Worm (Caenorhabditis elegans) whole organism, L2 larva: ENCODE results near the gene T23F11.11.

Source experiments
- ZK546.5 ChIP-seq: sonication (generic microtip); optimal IDR thresholded peaks from 2 replicates; lab custom pipeline; 2017; ENCODE audit warnings: missing biosample characterization, missing genetic modification characterization
- ama-1 ChIP-seq: fragments of 150-350 bp; optimal IDR thresholded peaks from 2 replicates; lab custom pipeline; 2018; ENCODE audit warnings: inconsistent platforms
- fos-1 ChIP-seq: fragments of 150-350 bp; optimal IDR thresholded peaks from 2 replicates; lab custom pipeline; 2014; ENCODE audit warnings: missing biosample characterization, missing genetic modification characterization
- lin-39 ChIP-seq: fragments of 150-350 bp; optimal IDR thresholded peaks from 2 replicates; lab custom pipeline; 2014; ENCODE audit warnings: missing biosample characterization, missing genetic modification reagents, missing genetic modification characterization
- mab-5 ChIP-seq: fragments of 150-350 bp; optimal IDR thresholded peaks from 2 replicates; lab custom pipeline; 2014; ENCODE audit warnings: missing biosample characterization, missing genetic modification characterization
- nhr-10 ChIP-seq: sonication (generic microtip); optimal IDR thresholded peaks from 2 replicates; lab custom pipeline; 2017; ENCODE audit warnings: missing biosample characterization, missing genetic modification characterization
- sma-3 ChIP-seq: sonication (generic microtip); optimal IDR thresholded peaks from 2 replicates; lab custom pipeline; 2016; ENCODE audit warnings: missing genetic modification reagents, missing genetic modification characterization, missing compliant biosample characterization

T23F11.11 gene

DNA sequence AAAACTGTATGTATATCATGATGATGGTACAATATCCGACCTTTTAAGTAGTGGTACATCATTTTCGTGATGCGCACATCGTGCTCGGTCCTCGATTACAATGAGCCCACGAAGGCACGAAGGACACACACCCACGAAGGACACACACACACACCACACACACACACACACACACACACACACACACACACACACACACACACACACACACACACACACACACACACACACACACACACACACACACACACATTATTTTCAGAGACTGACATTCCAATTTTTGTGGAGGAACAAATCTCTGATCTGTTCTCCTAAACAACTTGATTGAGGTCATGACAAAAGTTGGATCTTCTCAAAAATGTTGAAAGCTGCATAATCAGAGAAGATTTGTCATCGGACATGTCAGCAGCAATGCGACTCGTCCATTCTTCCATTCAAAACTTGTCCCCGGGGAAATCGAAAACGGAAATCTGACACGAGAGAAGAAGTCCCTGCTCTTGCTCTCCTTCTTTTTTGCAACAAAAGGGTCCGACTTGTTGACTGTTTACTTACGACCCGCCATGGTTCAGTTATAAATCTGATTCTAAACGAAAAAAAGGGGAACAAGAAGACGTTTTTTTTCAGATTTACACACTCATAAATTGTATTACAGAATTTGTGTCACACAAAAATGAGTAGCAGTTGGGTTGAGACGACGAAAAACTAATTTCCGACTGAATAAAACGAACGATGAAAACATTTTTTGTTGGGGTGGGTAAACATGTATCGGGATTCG lies 45.1 kb downstream of the T23F11.11 start:
- TF ChIP-seq fos-1 (tag; lab: Kevin White, UChicago) = no peak

DNA sequence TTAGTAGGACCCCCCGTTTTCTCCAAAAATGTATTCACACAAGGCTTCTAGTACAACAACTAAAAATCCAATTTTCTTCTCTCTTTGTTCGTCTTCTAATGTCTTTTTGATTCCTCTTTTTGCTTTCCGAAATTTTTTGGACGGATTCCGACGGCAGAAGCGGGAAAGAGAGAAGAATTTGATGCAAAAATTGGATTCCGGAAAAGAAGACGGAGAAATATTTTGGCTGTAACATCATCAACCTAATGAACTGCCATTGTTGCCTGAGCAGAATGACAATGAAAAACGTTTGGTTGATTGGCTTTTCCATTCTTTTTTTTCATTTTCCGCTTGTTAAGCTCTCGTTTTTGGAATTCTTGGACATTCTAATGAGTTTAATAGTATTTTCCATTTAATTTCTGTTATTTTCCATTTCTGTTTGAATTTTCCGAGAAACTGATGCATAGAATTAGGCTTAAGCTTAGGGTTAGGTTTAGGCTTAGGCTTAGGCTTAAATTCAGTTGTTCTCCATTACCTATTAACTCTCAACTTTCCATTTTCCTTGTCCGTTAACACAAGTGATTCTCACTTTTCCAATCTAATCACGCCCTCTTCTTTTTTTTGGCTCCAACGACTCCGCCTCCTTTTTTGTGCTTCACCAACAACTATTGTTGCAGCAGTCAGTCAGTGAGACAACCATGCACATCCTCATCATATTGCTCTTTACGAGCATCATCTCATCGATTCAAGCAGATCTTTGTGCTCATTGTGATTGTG lies 48.8 kb downstream of the T23F11.11 start, which contains the start of gene lron-5:
lron-5 (plus strand) TSS at position 655 of the 756 bp plus-strand sequence.
- TF ChIP-seq sma-3 (GFP tag; lab: Kevin White, UChicago) (no peak), ama-1 (lab: Kevin White, UChicago) (no peak), ZK546.5 (no peak), mab-5 (tag; lab: Kevin White, UChicago) (no peak), lin-39 (tag; lab: Kevin White, UChicago) (no peak), nhr-10 (tag; lab: Kevin White, UChicago) (no peak)
